Fruit fly (Drosophila melanogaster) whole organism, prepupa: ENCODE results near the gene CG31141.

Experiments used
- CG11294 ChIP-seq: fragments of 200-800 bp; sonication (Bioruptor generic); IDR thresholded peaks from 2 replicates; pipeline ENCODE4 v1.3.6; 2022; ENCODE audit warnings: missing biosample characterization, missing genetic modification characterization
- CG32006 ChIP-seq: fragments of 200-800 bp; sonication (Bioruptor generic); optimal IDR thresholded peaks from 3 replicates; lab custom pipeline; 2017; ENCODE audit warnings: missing biosample characterization, mild to moderate bottlenecking, missing genetic modification characterization
- CG3919 ChIP-seq: fragments of 200-800 bp; sonication (Bioruptor generic); optimal IDR thresholded peaks from 3 replicates; lab custom pipeline; 2016; ENCODE audit warnings: missing biosample characterization, missing genetic modification characterization
- CG6854 ChIP-seq: fragments of 200-800 bp; sonication (Bioruptor generic); optimal IDR thresholded peaks from 2 replicates; lab custom pipeline; 2017; ENCODE audit warnings: missing biosample characterization, mild to moderate bottlenecking, missing genetic modification characterization
- CG8319 ChIP-seq: fragments of 200-800 bp; sonication (Bioruptor generic); optimal IDR thresholded peaks from 3 replicates; lab custom pipeline; 2016; ENCODE audit warnings: missing biosample characterization, missing genetic modification characterization

DNA sequence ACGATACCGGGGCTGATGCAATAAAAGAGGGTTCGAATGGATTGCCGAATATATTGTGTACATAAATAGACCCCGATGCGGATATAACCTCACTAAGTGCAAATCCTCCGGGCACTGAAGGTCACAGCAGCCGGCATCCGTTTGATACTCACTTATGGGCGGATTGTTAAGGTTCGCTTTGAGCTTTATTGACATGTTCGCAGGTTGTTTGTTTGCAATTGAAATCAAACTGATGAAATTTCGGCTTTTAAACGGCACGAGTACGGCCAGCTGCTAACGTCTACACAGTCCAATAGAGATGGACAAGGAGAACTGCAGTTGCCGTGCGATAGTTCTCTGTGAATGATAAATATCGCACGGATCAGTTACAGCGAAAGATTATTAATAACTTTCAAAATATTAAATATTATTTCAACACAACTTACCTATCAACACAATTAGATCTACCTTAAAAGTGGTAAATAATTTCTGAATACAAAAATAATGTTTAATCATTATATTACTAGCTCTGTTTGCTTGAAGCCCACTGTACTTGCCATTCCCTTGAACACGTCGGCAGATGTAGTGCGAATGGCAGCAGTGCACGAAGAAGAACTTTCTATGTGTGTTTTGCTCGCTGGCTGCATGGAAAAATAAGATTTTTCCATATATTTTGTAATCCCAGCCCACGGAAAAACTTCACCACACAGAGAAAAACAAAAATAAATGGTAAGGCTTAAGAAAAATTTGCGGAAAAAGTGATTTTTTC, 35.2 kb downstream of the CG31141 start, which contains the start of the genes GluProRS and AP-1sigma:
- TF ChIP-seq CG11294 (GFP tag; lab: Robert Waterston, UW) (peak; percentile 91), CG6854 (GFP tag; lab: Kevin White, UChicago) (no peak), CG3919 (GFP tag; lab: Kevin White, UChicago) (peak; percentile 87), CG8319 (GFP tag; lab: Kevin White, UChicago) (peak; percentile 79), CG32006 (GFP tag; lab: Kevin White, UChicago) (peak; percentile 85)
